Fruit fly (Drosophila melanogaster) Kc167 (cell line): ENCODE measurements around the gene Pif1.

Experiments
- h ChIP-seq: fragments of >200 bp; optimal IDR thresholded peaks from 3 replicates; lab custom pipeline; 2018; ENCODE audit warnings: missing external identifiers
- insv ChIP-seq: fragments of >200 bp; optimal IDR thresholded peaks from 3 replicates; lab custom pipeline; 2018; ENCODE audit warnings: missing external identifiers
- psq ChIP-seq: fragments of >200 bp; optimal IDR thresholded peaks from 2 replicates; lab custom pipeline; 2017; ENCODE audit warnings: missing external identifiers

- no peak for TF ChIP-seq h (lab: Kevin White, UChicago)
- no peak for TF ChIP-seq psq
- TF ChIP-seq insv (lab: Kevin White, UChicago) = no peak
Observed at dm6 chr2L:3441158-3441557, 28.6 kb downstream of the Pif1 start.
